Fruit fly (Drosophila melanogaster): ENCODE results near the gene pim.

Gene pim

dm6 chr2L:10322176-10322575 lies 40.6 kb upstream of the pim start, which contains the start of gene CG4995:
Gene CG4995 (plus strand): TSS chr2L:10322476.
- TF ChIP-seq fd96Ca (GFP tag; IDR thresholded peaks at IDR 0.05): no peak
- TF ChIP-seq CG32121 (GFP tag; IDR thresholded peaks at IDR 0.05): no peak
- no peak for TF ChIP-seq gl (tag; optimal IDR thresholded peaks at IDR 0.05)
- no peak for TF ChIP-seq CG17806 (tag; optimal IDR thresholded peaks at IDR 0.05)
- TF ChIP-seq CG8301 (tag; optimal IDR thresholded peaks at IDR 0.05): no peak
- TF ChIP-seq CG12605 (GFP tag; IDR thresholded peaks at IDR 0.05): no peak
- no peak for TF ChIP-seq rn (GFP tag; IDR thresholded peaks at IDR 0.05)
- no peak for TF ChIP-seq CG14655 (GFP tag; optimal IDR thresholded peaks at IDR 0.05)
- TF ChIP-seq CG8159 (tag; optimal IDR thresholded peaks at IDR 0.05): no peak

DNA sequence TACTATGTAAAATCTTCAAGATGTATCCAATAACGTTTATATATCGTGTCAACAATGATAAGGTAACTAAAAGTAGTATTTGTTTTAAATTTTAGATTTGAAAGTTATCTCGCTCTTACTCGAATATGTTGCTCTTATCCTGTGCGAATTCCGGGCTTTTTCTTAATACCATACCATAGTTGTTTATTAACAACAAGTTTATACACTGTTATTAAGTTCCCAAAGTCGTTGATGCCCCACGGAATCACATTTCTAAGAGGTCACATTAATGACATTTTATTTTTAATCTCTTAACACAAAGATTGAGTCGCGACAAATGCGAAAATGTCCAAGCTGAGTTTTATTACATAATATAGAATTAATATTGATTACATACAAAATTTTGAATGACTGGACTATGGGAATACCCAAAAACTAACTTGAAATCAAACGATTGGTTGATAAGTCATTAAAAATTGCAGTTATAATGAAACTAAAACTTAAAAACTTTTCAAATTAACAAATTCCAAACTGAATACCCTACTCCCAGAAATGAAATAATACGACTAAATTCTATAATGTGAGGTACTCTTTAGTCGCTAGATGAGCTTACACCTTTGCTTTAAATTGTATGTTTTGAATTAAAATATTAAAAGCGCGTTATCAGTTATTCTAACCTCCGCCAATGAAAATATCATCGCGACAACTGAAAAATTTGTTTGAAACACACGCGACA lies 39.9 kb upstream of the pim start, which contains the start of gene CG5381:
Gene CG5381, minus strand, starts transcription at position 330 of the 715 bp plus-strand sequence.
- no peak for TF ChIP-seq Ets98B (GFP tag; IDR thresholded peaks at IDR 0.05)
- TF ChIP-seq CG12605 (GFP tag; IDR thresholded peaks at IDR 0.05): no peak
- TF ChIP-seq fd96Ca (GFP tag; IDR thresholded peaks at IDR 0.05): no peak
- TF ChIP-seq CG34367 (tag; optimal IDR thresholded peaks at IDR 0.05): no peak
- no peak for TF ChIP-seq Pif1B (GFP tag; optimal IDR thresholded peaks at IDR 0.05)
- TF ChIP-seq CG17806 (tag; optimal IDR thresholded peaks at IDR 0.05): no peak
- TF ChIP-seq gl (tag; optimal IDR thresholded peaks at IDR 0.05): no peak
- no peak for TF ChIP-seq CG8159 (tag; optimal IDR thresholded peaks at IDR 0.05)
- no peak for TF ChIP-seq rn (GFP tag; IDR thresholded peaks at IDR 0.05)
- no peak for TF ChIP-seq CG32121 (GFP tag; IDR thresholded peaks at IDR 0.05)
- TF ChIP-seq CG10348 (GFP tag; IDR thresholded peaks at IDR 0.05): no peak
- no peak for TF ChIP-seq EcR (GFP tag; optimal IDR thresholded peaks at IDR 0.05)
- no peak for TF ChIP-seq CG4496 (GFP tag; IDR thresholded peaks at IDR 0.05)

dm6 chr2L:10327790-10328189 lies 35.0 kb upstream of the pim start, which contains the start of gene RnrL:
Gene RnrL (minus strand): TSS chr2L:10327943.
- TF ChIP-seq Pif1B (GFP tag; optimal IDR thresholded peaks at IDR 0.05) (no peak), CG4496 (GFP tag; IDR thresholded peaks at IDR 0.05) (no peak), rn (GFP tag; IDR thresholded peaks at IDR 0.05) (no peak), CG14655 (GFP tag; optimal IDR thresholded peaks at IDR 0.05) (no peak), Snoo (tag; optimal IDR thresholded peaks at IDR 0.05) (no peak), EcR (GFP tag; optimal IDR thresholded peaks at IDR 0.05) (no peak), CG9948 (tag; optimal IDR thresholded peaks at IDR 0.05) (no peak), CG8301 (tag; optimal IDR thresholded peaks at IDR 0.05) (no peak), CG34367 (tag; optimal IDR thresholded peaks at IDR 0.05) (no peak), Pif1A (GFP tag; optimal IDR thresholded peaks at IDR 0.05) (no peak), CG13204 (GFP tag; optimal IDR thresholded peaks at IDR 0.05) (no peak), gl (tag; optimal IDR thresholded peaks at IDR 0.05) (no peak), CG32121 (GFP tag; IDR thresholded peaks at IDR 0.05) (no peak), CG10348 (GFP tag; IDR thresholded peaks at IDR 0.05) (no peak), fd96Ca (GFP tag; IDR thresholded peaks at IDR 0.05) (no peak), CG17806 (tag; optimal IDR thresholded peaks at IDR 0.05) (no peak), CG8159 (tag; optimal IDR thresholded peaks at IDR 0.05) (no peak)

dm6 chr2L:10331066-10331847 lies 31.5 kb upstream of the pim start, which contains the start of the genes Schip1 and Cox10:
Gene Schip1 (minus strand): TSS chr2L:10331116.
Gene Cox10 (plus strand): TSS chr2L:10331471.
- TF ChIP-seq CG32121 (GFP tag; IDR thresholded peaks at IDR 0.05) (no peak), gl (tag; optimal IDR thresholded peaks at IDR 0.05) (no peak), CG13204 (GFP tag; optimal IDR thresholded peaks at IDR 0.05) (no peak), EcR (GFP tag; optimal IDR thresholded peaks at IDR 0.05) (no peak), Snoo (tag; optimal IDR thresholded peaks at IDR 0.05) (no peak), CG4496 (GFP tag; IDR thresholded peaks at IDR 0.05) (no peak), Ets98B (GFP tag; IDR thresholded peaks at IDR 0.05) (no peak), Pif1A (GFP tag; optimal IDR thresholded peaks at IDR 0.05) (no peak), CG10348 (GFP tag; IDR thresholded peaks at IDR 0.05) (no peak), CG17806 (tag; optimal IDR thresholded peaks at IDR 0.05) (no peak), rn (GFP tag; IDR thresholded peaks at IDR 0.05) (no peak), CG9948 (tag; optimal IDR thresholded peaks at IDR 0.05) (no peak), fd96Ca (GFP tag; IDR thresholded peaks at IDR 0.05) (no peak), CG8301 (tag; optimal IDR thresholded peaks at IDR 0.05) (no peak), CG12605 (GFP tag; IDR thresholded peaks at IDR 0.05) (no peak)

DNA sequence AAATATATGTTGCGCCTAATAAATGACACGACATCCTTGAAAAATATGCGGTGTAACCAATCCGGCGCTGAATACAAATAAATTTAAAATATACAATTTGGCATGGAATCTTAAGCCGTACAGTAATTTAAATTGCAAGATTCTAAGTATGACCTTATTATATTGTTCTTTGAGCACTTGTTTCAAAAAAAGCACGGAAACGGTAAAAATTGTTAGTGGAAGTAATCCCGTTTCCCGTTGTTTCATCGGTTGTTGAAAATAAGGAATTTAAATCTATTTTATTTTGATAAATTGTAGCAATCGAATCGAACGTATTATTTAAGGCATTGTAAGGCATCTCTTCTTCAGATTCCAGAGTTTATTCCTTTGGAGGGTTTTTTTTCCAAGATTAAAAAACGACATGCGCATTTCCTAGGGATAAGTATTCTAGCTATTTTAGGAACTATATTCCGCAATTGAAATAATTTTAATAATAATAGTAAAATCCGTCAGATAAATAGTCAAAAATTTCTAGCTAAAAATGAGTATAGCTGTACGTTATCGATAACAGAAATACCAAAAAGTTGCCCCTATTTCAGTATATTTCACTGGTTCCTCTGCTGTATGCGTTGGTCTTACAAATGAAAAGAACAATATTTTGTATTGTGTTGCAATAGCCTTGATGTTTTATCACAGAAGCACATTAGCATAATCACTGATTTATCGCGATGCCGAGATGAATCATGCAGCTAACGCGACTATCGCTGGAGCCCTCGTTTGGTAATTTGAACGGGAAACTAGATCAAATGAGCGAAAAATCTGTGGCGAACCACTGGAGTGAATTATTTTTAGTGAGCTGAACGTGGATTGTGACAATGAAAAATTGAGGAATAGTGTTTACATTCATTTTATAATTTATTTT lies 29.4 kb upstream of the pim start, which contains the start of gene GATAd:
Gene GATAd, plus strand, starts transcription at position 644 of the 901 bp plus-strand sequence.
- TF ChIP-seq EcR (GFP tag; optimal IDR thresholded peaks at IDR 0.05) (no peak), CG9948 (tag; optimal IDR thresholded peaks at IDR 0.05) (no peak), CG15710 (tag; optimal IDR thresholded peaks at IDR 0.05) (no peak), rn (GFP tag; IDR thresholded peaks at IDR 0.05) (no peak), CG8301 (tag; optimal IDR thresholded peaks at IDR 0.05) (no peak), D1 (tag; optimal IDR thresholded peaks at IDR 0.05) (no peak)

Data from whole organism, pupa.